Fruit fly (Drosophila melanogaster) whole organism, embryonic: ENCODE measurements around the gene Ns1.

ENCODE experiments used
- Aef1 ChIP-seq: fragments of 200-800 bp; sonication (Bioruptor generic); IDR thresholded peaks from 3 replicates; pipeline ENCODE4 v1.3.6; 2022; ENCODE audit warnings: missing biosample characterization, missing genetic modification characterization
- Asciz ChIP-seq: fragments of 200-800 bp; sonication (Bioruptor generic); optimal IDR thresholded peaks from 2 replicates; lab custom pipeline; 2017; ENCODE audit warnings: missing biosample characterization, mild to moderate bottlenecking, missing genetic modification characterization, missing genetic modification reagents
- Atf-2 ChIP-seq: fragments of 200-800 bp; sonication (Bioruptor generic); optimal IDR thresholded peaks from 2 replicates; lab custom pipeline; 2016; ENCODE audit warnings: missing biosample characterization, missing genetic modification characterization
- B-H1 ChIP-seq: fragments of 200-800 bp; sonication (Bioruptor generic); IDR thresholded peaks from 3 replicates; pipeline ENCODE4 v1.3.6; 2022; ENCODE audit warnings: missing biosample characterization, missing genetic modification characterization
- Bteb2 ChIP-seq: fragments of 200-800 bp; sonication (Bioruptor generic); optimal IDR thresholded peaks from 2 replicates; lab custom pipeline; 2016; ENCODE audit warnings: missing biosample characterization, missing genetic modification characterization
- C15 ChIP-seq: fragments of 200-800 bp; sonication (Bioruptor generic); IDR thresholded peaks from 3 replicates; pipeline ENCODE4 v1.3.6; 2022; ENCODE audit warnings: missing biosample characterization, missing genetic modification characterization
- CG1024 ChIP-seq: fragments of 200-800 bp; sonication (Bioruptor generic); IDR thresholded peaks from 2 replicates; pipeline ENCODE4 v1.3.6; 2022; ENCODE audit warnings: missing biosample characterization, missing genetic modification characterization
- CG12942 ChIP-seq: fragments of 200-800 bp; sonication (Bioruptor generic); optimal IDR thresholded peaks from 3 replicates; lab custom pipeline; 2016; ENCODE audit warnings: missing biosample characterization, missing genetic modification characterization
- CG15269 ChIP-seq: fragments of 200-800 bp; sonication (Bioruptor generic); optimal IDR thresholded peaks from 2 replicates; lab custom pipeline; 2018; ENCODE audit warnings: missing biosample characterization, mild to moderate bottlenecking, missing genetic modification characterization, moderate library complexity
- CG1529 ChIP-seq: fragments of 200-800 bp; sonication (Bioruptor generic); optimal IDR thresholded peaks from 3 replicates; lab custom pipeline; 2018; ENCODE audit warnings: missing biosample characterization, missing genetic modification characterization
- CG17359 ChIP-seq: fragments of 200-800 bp; sonication (Bioruptor generic); optimal IDR thresholded peaks from 3 replicates; lab custom pipeline; 2018; ENCODE audit warnings: missing biosample characterization, mild to moderate bottlenecking, missing genetic modification characterization, moderate library complexity
- CG2120 ChIP-seq: fragments of 200-800 bp; sonication (Bioruptor generic); optimal IDR thresholded peaks from 3 replicates; lab custom pipeline; 2016; ENCODE audit warnings: missing biosample characterization, missing genetic modification characterization
- CG4854 ChIP-seq: fragments of 200-800 bp; sonication (Bioruptor generic); optimal IDR thresholded peaks from 2 replicates; lab custom pipeline; 2016; ENCODE audit warnings: missing biosample characterization, missing genetic modification characterization, inconsistent platforms
- CG7372 ChIP-seq: fragments of 200-800 bp; sonication (Bioruptor generic); IDR thresholded peaks from 2 replicates; pipeline ENCODE4 v1.3.6; 2022; ENCODE audit warnings: missing biosample characterization, missing genetic modification characterization
- CG7556 ChIP-seq: fragments of 200-800 bp; sonication (Bioruptor generic); optimal IDR thresholded peaks from 2 replicates; lab custom pipeline; 2017; ENCODE audit warnings: missing biosample characterization, mild to moderate bottlenecking, missing genetic modification characterization
- CG7745 ChIP-seq: fragments of 200-800 bp; sonication (Bioruptor generic); optimal IDR thresholded peaks from 2 replicates; lab custom pipeline; 2018; ENCODE audit warnings: missing biosample characterization, mild to moderate bottlenecking, missing genetic modification characterization, moderate library complexity
- CG8290 ChIP-seq, 3 experiments: fragments of 200-800 bp; sonication (Bioruptor generic); optimal IDR thresholded peaks; 2 replicates each; lab custom pipeline; 2016 to 2019; ENCODE audit warnings: missing biosample characterization in 3 of 3, missing genetic modification characterization in 3 of 3, mild to moderate bottlenecking in 2 of 3, moderate library complexity in 1 of 3
- Chrac-16 ChIP-seq: fragments of 200-800 bp; sonication (Bioruptor generic); optimal IDR thresholded peaks from 3 replicates; lab custom pipeline; 2016; ENCODE audit warnings: missing biosample characterization, missing genetic modification characterization
- Deaf1 ChIP-seq: fragments of 200-800 bp; optimal IDR thresholded peaks from 3 replicates; lab custom pipeline; 2019; ENCODE audit warnings: missing biosample characterization, mild to moderate bottlenecking, missing genetic modification characterization, moderate library complexity
- Dek ChIP-seq: fragments of 200-800 bp; sonication (Bioruptor generic); optimal IDR thresholded peaks from 3 replicates; lab custom pipeline; 2019; ENCODE audit warnings: missing biosample characterization, mild to moderate bottlenecking, missing genetic modification characterization, moderate library complexity
- HHEX ChIP-seq: fragments of 200-800 bp; sonication (Bioruptor generic); optimal IDR thresholded peaks from 3 replicates; lab custom pipeline; 2017; ENCODE audit warnings: missing biosample characterization, mild to moderate bottlenecking, missing genetic modification characterization, missing genetic modification reagents
- HmgD ChIP-seq: fragments of 200-800 bp; sonication (Bioruptor generic); optimal IDR thresholded peaks from 3 replicates; lab custom pipeline; 2016; ENCODE audit warnings: missing biosample characterization, missing genetic modification characterization
- Hmx ChIP-seq: fragments of 200-800 bp; sonication (Bioruptor generic); optimal IDR thresholded peaks from 2 replicates; lab custom pipeline; 2016; ENCODE audit warnings: missing biosample characterization, missing genetic modification characterization
- Kr ChIP-seq: fragments of 200-800 bp; sonication (Bioruptor generic); optimal IDR thresholded peaks from 2 replicates; lab custom pipeline; 2017; ENCODE audit warnings: missing biosample characterization, mild to moderate bottlenecking, missing genetic modification characterization
- Lhr ChIP-seq: fragments of 200-800 bp; sonication (Bioruptor generic); optimal IDR thresholded peaks from 3 replicates; lab custom pipeline; 2017; ENCODE audit warnings: mild to moderate bottlenecking, missing biosample characterization, missing genetic modification reagents, missing genetic modification characterization
- MBD-R2 ChIP-seq: fragments of 200-800 bp; sonication (Bioruptor generic); IDR thresholded peaks from 2 replicates; pipeline ENCODE4 v1.3.6; 2022; ENCODE audit warnings: missing biosample characterization, missing genetic modification characterization
- Optix ChIP-seq: fragments of 200-800 bp; sonication (Bioruptor generic); IDR thresholded peaks from 3 replicates; pipeline ENCODE4 v1.3.6; 2022; ENCODE audit warnings: missing biosample characterization, missing genetic modification characterization
- PHDP ChIP-seq: fragments of 200-800 bp; sonication (Bioruptor generic); optimal IDR thresholded peaks from 3 replicates; lab custom pipeline; 2018; ENCODE audit warnings: missing biosample characterization, mild to moderate bottlenecking, missing genetic modification characterization, moderate library complexity
- Sox102F ChIP-seq: fragments of 200-800 bp; sonication (Bioruptor generic); optimal IDR thresholded peaks from 2 replicates; lab custom pipeline; 2018; ENCODE audit warnings: missing biosample characterization, mild to moderate bottlenecking, missing genetic modification characterization, moderate library complexity
- Ssrp ChIP-seq: fragments of 200-800 bp; sonication (Bioruptor generic); optimal IDR thresholded peaks from 2 replicates; lab custom pipeline; 2018; ENCODE audit warnings: missing biosample characterization, mild to moderate bottlenecking, missing genetic modification characterization, moderate library complexity
- ap ChIP-seq: fragments of 200-800 bp; sonication (Bioruptor generic); IDR thresholded peaks from 2 replicates; pipeline ENCODE4 v1.3.6; 2022; ENCODE audit warnings: missing biosample characterization, missing genetic modification characterization
- cg ChIP-seq: fragments of 200-800 bp; sonication (Bioruptor generic); optimal IDR thresholded peaks from 3 replicates; lab custom pipeline; 2019; ENCODE audit warnings: missing biosample characterization, mild to moderate bottlenecking, missing genetic modification characterization, moderate library complexity
- chif ChIP-seq, 2 experiments: fragments of 200-800 bp; sonication (Bioruptor generic); optimal IDR thresholded peaks; 3 replicates each; lab custom pipeline; 2016; ENCODE audit warnings: missing biosample characterization in 2 of 2, missing genetic modification characterization in 2 of 2
- crc ChIP-seq: fragments of 200-800 bp; sonication (Bioruptor generic); optimal IDR thresholded peaks from 2 replicates; lab custom pipeline; 2016; ENCODE audit warnings: missing biosample characterization, missing genetic modification characterization
- crol ChIP-seq: fragments of 200-800 bp; sonication (Bioruptor generic); IDR thresholded peaks from 2 replicates; pipeline ENCODE4 v1.3.6; 2022; ENCODE audit warnings: missing biosample characterization, missing genetic modification characterization
- dpn ChIP-seq, 2 experiments: fragments of 200-800 bp; sonication (Bioruptor generic); optimal IDR thresholded peaks; 3 replicates each; lab custom pipeline; 2016; ENCODE audit warnings: missing biosample characterization in 2 of 2, missing genetic modification characterization in 2 of 2
- ems ChIP-seq: fragments of 200-800 bp; sonication (Bioruptor generic); optimal IDR thresholded peaks from 3 replicates; lab custom pipeline; 2016; ENCODE audit warnings: missing biosample characterization, missing genetic modification characterization
- gce ChIP-seq: fragments of 200-800 bp; sonication (Bioruptor generic); IDR thresholded peaks from 3 replicates; pipeline ENCODE4 v1.3.6; 2022; ENCODE audit warnings: missing biosample characterization, missing genetic modification characterization
- gsb ChIP-seq: fragments of 200-800 bp; sonication (Bioruptor generic); IDR thresholded peaks from 2 replicates; pipeline ENCODE4 v1.3.6; 2022; ENCODE audit warnings: missing biosample characterization, missing genetic modification characterization
- knrl ChIP-seq: fragments of 200-800 bp; sonication (Bioruptor generic); IDR thresholded peaks from 3 replicates; pipeline ENCODE4 v1.3.6; 2022; ENCODE audit warnings: missing biosample characterization, missing genetic modification characterization; ENCODE audit not compliant: partially characterized antibody
- lbe ChIP-seq: fragments of 200-800 bp; sonication (Bioruptor generic); optimal IDR thresholded peaks from 2 replicates; lab custom pipeline; 2016; ENCODE audit warnings: missing biosample characterization, mild to moderate bottlenecking, missing genetic modification characterization
- otp ChIP-seq: fragments of 200-800 bp; sonication (Bioruptor generic); IDR thresholded peaks from 3 replicates; pipeline ENCODE4, ENCODE4 v1.3.6; 2022; ENCODE audit warnings: missing biosample characterization, missing genetic modification characterization
- p53 ChIP-seq: fragments of 200-800 bp; sonication (Bioruptor generic); optimal IDR thresholded peaks from 2 replicates; lab custom pipeline; 2016; ENCODE audit warnings: missing biosample characterization, missing genetic modification characterization
- pan ChIP-seq, 4 experiments: fragments of >200 bp in 3 of 4; fragments of 200-800 bp in 1 of 4; sonication (Bioruptor generic) in 1 of 4; optimal IDR thresholded peaks in 3 of 4; IDR thresholded peaks in 1 of 4; 2 replicates each; pipeline versions ENCODE4 v1.3.6 to Lab custom; 2017 to 2022; ENCODE audit warnings: missing biosample characterization in 2 of 4, missing genetic modification characterization in 2 of 4, mixed read lengths in 1 of 4
- ranshi ChIP-seq: fragments of 200-800 bp; sonication (Bioruptor generic); IDR thresholded peaks from 2 replicates; pipeline ENCODE4 v1.3.6; 2022; ENCODE audit warnings: missing biosample characterization, missing genetic modification characterization
- rib ChIP-seq: fragments of 200-800 bp; sonication (Bioruptor generic); IDR thresholded peaks from 2 replicates; pipeline ENCODE4 v1.3.6; 2022; ENCODE audit warnings: missing biosample characterization, missing genetic modification characterization
- sc ChIP-seq, 3 experiments: fragments of >200 bp in 2 of 3; fragments of 200-800 bp in 1 of 3; sonication (Bioruptor generic) in 1 of 3; optimal IDR thresholded peaks; 2 replicates in 2 of 3; 3 replicates in 1 of 3; lab custom pipeline; 2017; ENCODE audit warnings: mild to moderate bottlenecking in 1 of 3, missing biosample characterization in 1 of 3, missing genetic modification characterization in 1 of 3, missing genetic modification reagents in 1 of 3
- tin ChIP-seq: fragments of 200-800 bp; sonication (Bioruptor generic); optimal IDR thresholded peaks from 3 replicates; lab custom pipeline; 2016; ENCODE audit warnings: missing biosample characterization, missing genetic modification characterization
- zfh1 ChIP-seq: fragments of 200-800 bp; sonication (Bioruptor generic); IDR thresholded peaks from 3 replicates; pipeline ENCODE4 v1.3.6; 2022; ENCODE audit warnings: missing biosample characterization, missing genetic modification characterization

Gene Ns1

dm6 chr3R:17042838-17043569 lies 29.5 kb downstream of the Ns1 start, which contains the start of the genes bdwf and Patr-1 (continued):
- TF ChIP-seq Ssrp (peak; percentile 17), Chrac-16 (no peak), gce (no peak), Bteb2 (no peak), crol (GFP tag; lab: Robert Waterston, UW) (no peak), CG12942 (no peak), CG8290 (GFP tag; optimal IDR thresholded peaks at IDR 0.05; lab: Kevin White, UChicago) (no peak), CG8290 (tag; optimal IDR thresholded peaks at IDR 0.05; lab: Kevin White, UChicago) (no peak), Optix (GFP tag; lab: Robert Waterston, UW) (no peak), otp (no peak), CG1529 (GFP tag; lab: Kevin White, UChicago) (no peak), B-H1 (GFP tag; lab: Robert Waterston, UW) (no peak), ems (no peak), zfh1 (no peak), pan (optimal IDR thresholded peaks at IDR 0.05; lab: Kevin White, UChicago) (no peak), pan (GFP tag; optimal IDR thresholded peaks at IDR 0.05 in 1 of 2, IDR thresholded peaks at IDR 0.05 in 1 of 2) (no peak), lbe (GFP tag; lab: Kevin White, UChicago) (peak; percentile 25), CG17359 (no peak), Sox102F (GFP tag; lab: Kevin White, UChicago) (no peak), ranshi (GFP tag; lab: Robert Waterston, UW) (no peak), CG7556 (GFP tag; lab: Kevin White, UChicago) (no peak), sc (optimal IDR thresholded peaks at IDR 0.05; lab: Kevin White, UChicago) (no peak), sc (GFP tag; optimal IDR thresholded peaks at IDR 0.05; lab: Kevin White, UChicago) (no peak), Aef1 (GFP tag; lab: Robert Waterston, UW) (no peak), crc (GFP tag; lab: Kevin White, UChicago) (no peak), Atf-2 (GFP tag; lab: Kevin White, UChicago) (no peak), dpn (GFP tag; optimal IDR thresholded peaks at IDR 0.05; lab: Kevin White, UChicago) (peak; percentile 3 to 7), HmgD (GFP tag; lab: Kevin White, UChicago) (no peak), ap (GFP tag; lab: Robert Waterston, UW) (no peak), CG4854 (no peak), Hmx (no peak), rib (GFP tag; lab: Robert Waterston, UW) (no peak), Deaf1 (tag; lab: Kevin White, UChicago) (no peak), chif (GFP tag; optimal IDR thresholded peaks at IDR 0.05; lab: Kevin White, UChicago) (no peak), tin (GFP tag; lab: Kevin White, UChicago) (peak; percentile 8), C15 (GFP tag; lab: Robert Waterston, UW) (no peak), CG15269 (tag; lab: Kevin White, UChicago) (no peak), Lhr (GFP tag; lab: Kevin White, UChicago) (peak; percentile 27), HHEX (GFP tag; lab: Kevin White, UChicago) (no peak), Dek (tag; lab: Kevin White, UChicago) (peak; percentile 36), CG7372 (GFP tag; lab: Robert Waterston, UW) (no peak), cg (GFP tag; lab: Kevin White, UChicago) (no peak), CG1024 (no peak), knrl (GFP tag; lab: Robert Waterston, UW) (peak; percentile 94), CG2120 (GFP tag; lab: Kevin White, UChicago) (peak; percentile 52), gsb (GFP tag; lab: Robert Waterston, UW) (no peak), Kr (no peak), p53 (GFP tag; lab: Kevin White, UChicago) (no peak), CG7745 (tag; lab: Kevin White, UChicago) (no peak), PHDP (tag; lab: Kevin White, UChicago) (no peak), Asciz (GFP tag; lab: Kevin White, UChicago) (no peak), MBD-R2 (GFP tag; lab: Robert Waterston, UW) (peak; percentile 66)
